Worm (Caenorhabditis elegans) whole organism, L2 larva: ENCODE results near the gene R11E3.19.

ENCODE experiments used
- R02D3.7 ChIP-seq: fragments of 150-350 bp; optimal IDR thresholded peaks from 2 replicates; lab custom pipeline; 2014; ENCODE audit warnings: missing biosample characterization, missing genetic modification characterization
- ama-1 ChIP-seq: fragments of 150-350 bp; optimal IDR thresholded peaks from 2 replicates; lab custom pipeline; 2018; ENCODE audit warnings: inconsistent platforms
- ceh-82 ChIP-seq: fragments of 150-350 bp; optimal IDR thresholded peaks from 2 replicates; lab custom pipeline; 2014; ENCODE audit warnings: missing biosample characterization, missing genetic modification characterization
- egl-27 ChIP-seq: sonication (generic microtip); optimal IDR thresholded peaks from 3 replicates; lab custom pipeline; 2017; ENCODE audit warnings: missing biosample characterization, missing genetic modification reagents, missing genetic modification characterization
- elt-3 ChIP-seq: sonication (generic microtip); optimal IDR thresholded peaks from 2 replicates; lab custom pipeline; 2017; ENCODE audit warnings: missing biosample characterization, missing genetic modification characterization
- nhr-12 ChIP-seq: fragments of 150-350 bp; optimal IDR thresholded peaks from 2 replicates; lab custom pipeline; 2014; ENCODE audit warnings: missing biosample characterization, missing genetic modification characterization
- unc-62 ChIP-seq: fragments of 150-350 bp; optimal IDR thresholded peaks from 2 replicates; lab custom pipeline; 2014; ENCODE audit warnings: missing biosample characterization, missing genetic modification reagents, missing genetic modification characterization
- ztf-11 ChIP-seq: sonication (generic microtip); optimal IDR thresholded peaks from 2 replicates; lab custom pipeline; 2017; ENCODE audit warnings: missing biosample characterization, missing genetic modification characterization

- TF ChIP-seq ama-1 (lab: Kevin White, UChicago) (no peak), ceh-82 (tag; lab: Kevin White, UChicago) (no peak), elt-3 (tag; lab: Kevin White, UChicago) (no peak), egl-27 (tag; lab: Kevin White, UChicago) (no peak), unc-62 (GFP tag; lab: Kevin White, UChicago) (no peak), nhr-12 (tag; lab: Kevin White, UChicago) (no peak), R02D3.7 (tag; lab: Kevin White, UChicago) (no peak), ztf-11 (no peak)
Measured at ce11 chrIV:4814185-4814584, 38.3 kb upstream of the R11E3.19 start, which contains the start of gene srw-94.
